Fruit fly (Drosophila melanogaster): ENCODE data around the gene Spn85F.

Spn85F gene

DNA sequence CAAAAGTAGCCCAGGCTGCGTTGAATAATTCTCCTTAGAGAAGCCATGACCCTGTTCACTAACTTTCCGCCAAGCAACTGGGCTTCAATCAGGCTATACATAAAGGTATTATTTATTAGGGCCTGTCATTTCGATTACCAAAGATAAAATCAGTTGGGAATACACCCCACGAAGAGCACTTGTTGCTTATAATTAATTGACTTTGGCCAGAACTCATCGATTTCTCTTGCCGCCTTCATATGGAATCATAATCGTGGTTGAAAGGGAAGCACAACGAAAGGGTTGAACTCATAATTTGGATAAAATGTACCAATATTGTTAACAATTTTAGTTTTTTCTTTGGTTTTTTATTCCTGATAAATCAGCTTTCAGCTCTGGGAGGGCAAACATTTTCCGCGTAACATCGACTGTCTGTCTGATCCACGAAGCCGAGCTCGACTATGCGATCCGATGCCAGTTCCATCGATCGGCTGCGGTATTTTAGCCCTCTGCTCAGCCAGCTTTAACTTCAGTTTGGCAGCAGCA lies at the start of gene Spn85F, which contains the start of gene Gr85a:
Gene Spn85F, plus strand, starts transcription at position 475 of the 525 bp plus-strand sequence.
Gene Gr85a, minus strand, starts transcription at position 101 of the 525 bp plus-strand sequence.
- TF ChIP-seq Ets98B (GFP tag; IDR thresholded peaks at IDR 0.05) (no peak), CG17806 (tag; optimal IDR thresholded peaks at IDR 0.05) (no peak), rn (GFP tag; IDR thresholded peaks at IDR 0.05) (no peak), EcR (GFP tag; optimal IDR thresholded peaks at IDR 0.05) (no peak), CG9948 (tag; optimal IDR thresholded peaks at IDR 0.05) (no peak), fd96Ca (GFP tag; IDR thresholded peaks at IDR 0.05) (no peak), CG14655 (GFP tag; optimal IDR thresholded peaks at IDR 0.05) (no peak), Pif1B (GFP tag; optimal IDR thresholded peaks at IDR 0.05) (no peak), gl (tag; optimal IDR thresholded peaks at IDR 0.05) (no peak), CG32121 (GFP tag; IDR thresholded peaks at IDR 0.05) (no peak)

DNA sequence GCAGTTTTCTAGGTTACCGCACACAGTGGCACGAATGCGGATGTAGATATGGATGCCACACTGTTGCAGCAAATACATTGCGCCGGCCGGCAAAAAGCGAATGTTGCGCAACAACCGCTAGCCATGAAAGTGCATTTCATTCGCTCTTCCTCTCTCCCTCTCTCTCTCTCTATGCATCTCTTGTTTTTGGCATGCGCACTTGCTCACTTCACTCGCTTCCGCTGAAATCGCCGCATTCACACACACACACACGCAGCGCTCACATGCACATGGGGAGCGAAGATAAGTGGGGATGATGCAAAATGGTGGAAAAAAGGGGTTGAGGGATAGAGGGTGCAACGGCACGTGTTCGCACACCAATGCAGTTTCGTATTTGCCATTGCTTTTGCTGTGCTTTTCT lies 47.1 kb upstream of the Spn85F start:
- TF ChIP-seq Ets98B (GFP tag; IDR thresholded peaks at IDR 0.05) (peak; percentile 66), CG12605 (GFP tag; IDR thresholded peaks at IDR 0.05) (peak; percentile 55), Pif1A (GFP tag; optimal IDR thresholded peaks at IDR 0.05) (peak; percentile 35), CG32121 (GFP tag; IDR thresholded peaks at IDR 0.05) (peak; percentile 62; the same call in 1 of the 2 replicates), CG14655 (GFP tag; optimal IDR thresholded peaks at IDR 0.05) (peak; percentile 39), CG4496 (GFP tag; IDR thresholded peaks at IDR 0.05) (peak; percentile 40; the same call in 1 of the 3 replicates), Snoo (tag; optimal IDR thresholded peaks at IDR 0.05) (peak; percentile 24), gl (tag; optimal IDR thresholded peaks at IDR 0.05) (peak; percentile 3), EcR (GFP tag; optimal IDR thresholded peaks at IDR 0.05) (peak; percentile 35), CG10348 (GFP tag; IDR thresholded peaks at IDR 0.05) (no peak), CG34367 (tag; optimal IDR thresholded peaks at IDR 0.05) (no peak), CG15710 (tag; optimal IDR thresholded peaks at IDR 0.05) (no peak), CG9948 (tag; optimal IDR thresholded peaks at IDR 0.05) (no peak)

DNA sequence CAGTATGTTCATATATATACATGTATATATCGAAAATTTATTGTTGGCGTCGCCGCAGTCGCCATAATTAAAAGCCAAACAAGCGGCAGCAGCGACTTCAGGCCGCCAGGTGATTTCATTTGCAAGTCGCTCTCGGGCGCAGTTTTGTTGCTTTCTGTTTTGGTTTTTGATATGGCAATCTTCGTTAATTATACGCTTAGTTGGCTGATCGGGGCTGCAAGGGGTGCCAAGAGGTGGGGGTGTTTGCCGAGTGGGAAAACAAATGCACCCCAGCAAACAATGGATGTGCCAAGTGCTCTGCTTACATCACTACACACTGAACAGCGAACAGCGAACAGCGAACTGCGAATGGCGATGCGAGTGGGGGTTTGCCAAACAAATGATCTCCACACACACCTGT lies 46.0 kb upstream of the Spn85F start:
- TF ChIP-seq EcR (GFP tag; optimal IDR thresholded peaks at IDR 0.05), result no peak
- TF ChIP-seq CG34367 (tag; optimal IDR thresholded peaks at IDR 0.05), result no peak
- no peak for TF ChIP-seq D1 (tag; optimal IDR thresholded peaks at IDR 0.05)
- no peak for TF ChIP-seq CG12605 (GFP tag; IDR thresholded peaks at IDR 0.05)
- TF ChIP-seq CG13204 (GFP tag; optimal IDR thresholded peaks at IDR 0.05), result no peak
- no peak for TF ChIP-seq CG9948 (tag; optimal IDR thresholded peaks at IDR 0.05)
- no peak for TF ChIP-seq rn (GFP tag; IDR thresholded peaks at IDR 0.05)
- no peak for TF ChIP-seq CG8301 (tag; optimal IDR thresholded peaks at IDR 0.05)
- no peak for TF ChIP-seq Snoo (tag; optimal IDR thresholded peaks at IDR 0.05)
- TF ChIP-seq CG10348 (GFP tag; IDR thresholded peaks at IDR 0.05), result no peak
- no peak for TF ChIP-seq gl (tag; optimal IDR thresholded peaks at IDR 0.05)
- no peak for TF ChIP-seq CG14655 (GFP tag; optimal IDR thresholded peaks at IDR 0.05)
- no peak for TF ChIP-seq CG32121 (GFP tag; IDR thresholded peaks at IDR 0.05)

DNA sequence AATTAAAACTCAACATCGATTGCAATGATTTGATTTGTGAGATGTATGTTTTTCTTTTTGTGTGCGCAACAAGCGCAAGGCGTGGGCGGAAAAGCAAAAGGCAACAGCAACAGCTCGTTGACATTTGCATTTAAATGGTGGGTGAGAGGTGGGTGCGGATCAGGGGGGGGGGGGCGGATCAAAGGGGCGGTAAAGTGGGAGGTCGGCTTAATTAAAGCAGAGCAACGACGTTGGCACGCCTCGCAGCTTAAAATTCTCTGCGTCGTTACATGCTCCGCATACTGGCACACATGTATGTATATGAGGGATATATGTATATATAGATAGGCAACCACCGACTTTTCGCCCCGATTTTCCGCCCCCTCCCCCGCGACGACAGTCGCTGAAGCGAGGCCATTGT lies 45.3 kb upstream of the Spn85F start:
- TF ChIP-seq CG8159 (tag; optimal IDR thresholded peaks at IDR 0.05) (no peak), rn (GFP tag; IDR thresholded peaks at IDR 0.05) (0 out of 2 replicates have a peak, but pooled peaks have one; percentile 3), CG4496 (GFP tag; IDR thresholded peaks at IDR 0.05) (no peak), Snoo (tag; optimal IDR thresholded peaks at IDR 0.05) (no peak)

DNA sequence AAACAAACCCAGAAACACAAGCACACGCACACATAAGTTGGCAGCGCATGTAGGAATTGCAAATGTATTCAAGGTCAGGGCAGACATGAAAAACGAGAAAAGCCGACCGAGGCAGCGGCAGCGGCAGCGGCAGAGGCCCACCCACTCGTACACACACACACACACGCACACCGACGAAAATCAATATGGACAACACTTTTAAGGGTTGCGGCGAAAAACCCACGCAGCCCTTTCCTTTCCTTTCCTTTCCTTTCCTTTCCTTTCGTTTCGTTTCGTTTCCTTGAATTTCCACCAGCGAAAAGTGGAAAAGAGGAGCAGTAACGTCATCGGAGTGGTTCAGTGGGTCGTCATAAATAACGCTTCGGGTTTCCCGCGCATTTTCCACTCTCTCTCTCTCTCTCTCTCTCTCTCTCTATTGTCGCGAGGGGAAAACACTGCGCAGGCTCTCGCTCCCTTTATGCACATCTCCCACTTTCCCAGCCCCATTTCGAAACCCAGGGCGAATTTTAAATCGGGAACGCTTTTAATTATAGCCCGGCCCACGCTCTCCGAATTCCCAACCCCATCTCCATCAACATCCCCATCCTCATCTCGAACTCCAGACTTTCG lies 44.2 kb upstream of the Spn85F start:
- TF ChIP-seq CG15710 (tag; optimal IDR thresholded peaks at IDR 0.05) (no peak), CG4496 (GFP tag; IDR thresholded peaks at IDR 0.05) (0 out of 3 replicates have a peak, but pooled peaks have one; percentile 15)

DNA sequence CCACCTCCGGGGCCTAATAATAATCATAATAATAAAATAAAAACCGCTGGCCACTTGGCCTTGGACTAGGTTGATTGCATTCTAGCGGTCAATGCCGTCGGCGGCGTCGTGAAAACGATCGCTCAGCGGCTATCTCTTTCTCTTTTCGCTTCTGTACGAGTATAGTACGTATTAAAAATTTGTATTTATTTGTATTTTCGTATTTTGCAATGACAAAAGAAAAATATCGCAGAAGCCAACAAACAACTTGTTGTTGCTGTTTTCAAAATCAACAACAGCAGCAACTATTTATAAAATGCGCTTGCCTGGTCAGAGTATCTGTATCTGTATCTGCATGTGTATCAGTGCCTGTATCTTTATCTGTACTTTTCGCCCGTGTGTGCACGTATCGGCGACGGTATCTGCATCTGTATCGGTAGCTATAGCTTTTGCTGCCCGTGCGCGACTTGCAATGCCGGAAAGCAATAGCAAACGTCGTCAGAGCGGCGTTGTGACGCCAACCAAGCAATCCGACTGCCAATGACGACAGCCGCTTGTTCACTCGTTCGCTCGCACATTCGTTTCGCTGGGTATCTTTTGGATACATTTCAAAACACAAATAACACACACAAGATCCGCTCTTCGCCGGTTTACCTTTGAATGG lies 42.2 kb upstream of the Spn85F start:
- TF ChIP-seq rn (GFP tag; IDR thresholded peaks at IDR 0.05) (no peak), CG12605 (GFP tag; IDR thresholded peaks at IDR 0.05) (no peak), Snoo (tag; optimal IDR thresholded peaks at IDR 0.05) (no peak), CG8159 (tag; optimal IDR thresholded peaks at IDR 0.05) (no peak), CG17806 (tag; optimal IDR thresholded peaks at IDR 0.05) (no peak), Ets98B (GFP tag; IDR thresholded peaks at IDR 0.05) (0 out of 2 replicates have a peak, but pooled peaks have one; percentile 29), CG4496 (GFP tag; IDR thresholded peaks at IDR 0.05) (no peak), CG32121 (GFP tag; IDR thresholded peaks at IDR 0.05) (peak; percentile 52; the same call in 1 of the 2 replicates), CG10348 (GFP tag; IDR thresholded peaks at IDR 0.05) (no peak), CG9948 (tag; optimal IDR thresholded peaks at IDR 0.05) (no peak), Pif1B (GFP tag; optimal IDR thresholded peaks at IDR 0.05) (no peak), CG8301 (tag; optimal IDR thresholded peaks at IDR 0.05) (no peak), fd96Ca (GFP tag; IDR thresholded peaks at IDR 0.05) (no peak), CG14655 (GFP tag; optimal IDR thresholded peaks at IDR 0.05) (peak; percentile 24), gl (tag; optimal IDR thresholded peaks at IDR 0.05) (no peak), EcR (GFP tag; optimal IDR thresholded peaks at IDR 0.05) (peak; percentile 98), CG13204 (GFP tag; optimal IDR thresholded peaks at IDR 0.05) (peak; percentile 36)

Measured in whole organism, pupa.